Worm (Caenorhabditis elegans) whole organism, young adult: ENCODE results near the gene txt-13.

Source experiments
- B0336.3 ChIP-seq: fragments of 200-800 bp; sonication (Bioruptor generic); IDR thresholded peaks from 2 replicates; pipeline ENCODE4 v1.3.6; 2022; ENCODE audit warnings: missing genetic modification characterization, missing compliant biosample characterization
- Y53G8AR.9 ChIP-seq: fragments of 200-800 bp; sonication (Bioruptor generic); conservative IDR thresholded peaks from 2 replicates; pipeline ENCODE4 v1.3.6; 2022; ENCODE audit warnings: missing genetic modification reagents, missing genetic modification characterization, missing compliant biosample characterization
- bed-1 ChIP-seq: fragments of 200-800 bp; sonication (Bioruptor generic); IDR thresholded peaks from 2 replicates; pipeline ENCODE4 v1.3.6; 2022; ENCODE audit warnings: missing genetic modification reagents, missing genetic modification characterization, missing compliant biosample characterization
- dpff-1 ChIP-seq: sonication (generic microtip); optimal IDR thresholded peaks from 2 replicates; lab custom pipeline; 2017; ENCODE audit warnings: mild to moderate bottlenecking, missing genetic modification characterization, missing compliant biosample characterization
- lsl-1 ChIP-seq: fragments of 200-800 bp; sonication (Bioruptor generic); optimal IDR thresholded peaks from 2 replicates; lab custom pipeline; 2018; ENCODE audit warnings: mild to moderate bottlenecking, missing genetic modification characterization, moderate library complexity, missing compliant biosample characterization
- pha-4 ChIP-seq: fragments of 150-350 bp; sonication (generic microtip); optimal IDR thresholded peaks from 2 replicates; lab custom pipeline; 2014; ENCODE audit warnings: missing biosample characterization, missing genetic modification reagents, missing genetic modification characterization
- rec-8 ChIP-seq, 2 experiments: sonication (generic microtip); optimal IDR thresholded peaks; 2 replicates each; lab custom pipeline; 2016; ENCODE audit warnings: mild to moderate bottlenecking in 2 of 2, missing genetic modification characterization in 2 of 2, missing genetic modification reagents in 2 of 2, missing genotype in 2 of 2, missing biosample characterization in 1 of 2, missing compliant biosample characterization in 1 of 2, moderate library complexity in 1 of 2

- TF ChIP-seq pha-4 (tag; lab: Kevin White, UChicago) (no peak), Y53G8AR.9 (no peak), dpff-1 (tag; lab: Kevin White, UChicago) (no peak), B0336.3 (GFP tag; lab: Robert Waterston, UW) (no peak), lsl-1 (no peak), bed-1 (GFP tag; lab: Robert Waterston, UW) (no peak), rec-8 (tag; optimal IDR thresholded peaks at IDR 0.05; lab: Kevin White, UChicago) (no peak)
These were observed 47.4 kb upstream of the txt-13 start for ce11 chrII:10523031-10523430.
